Fruit fly (Drosophila melanogaster): ENCODE data around the gene bin.

DNA sequence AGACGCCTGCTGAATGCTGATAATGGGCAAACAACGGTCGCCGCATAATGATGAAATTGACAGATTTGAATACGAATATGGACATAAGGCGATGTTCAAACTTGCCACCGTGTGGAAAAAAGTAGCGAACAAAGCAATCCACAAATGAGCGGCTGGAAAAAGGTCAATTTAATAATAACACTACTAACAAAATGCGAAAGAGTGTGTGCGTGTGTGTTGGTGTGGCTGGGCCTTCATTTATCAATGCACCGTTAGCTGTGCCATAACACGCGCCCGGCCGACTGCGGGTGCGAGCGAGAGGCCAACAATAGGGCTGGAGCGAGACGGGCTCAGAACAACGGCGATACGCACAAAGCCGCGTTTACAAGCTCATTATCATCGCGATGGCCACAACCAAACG is 14.5 kb upstream of the bin start:
- no peak for TF ChIP-seq Myc (optimal IDR thresholded peaks at IDR 0.05)
- no peak for TF ChIP-seq psq (GFP tag; optimal IDR thresholded peaks at IDR 0.05)
- no peak for TF ChIP-seq Mio (GFP tag; optimal IDR thresholded peaks at IDR 0.05)
- no peak for TF ChIP-seq sage (GFP tag; optimal IDR thresholded peaks at IDR 0.05)
- no peak for TF ChIP-seq usp (GFP tag; optimal IDR thresholded peaks at IDR 0.05)
- TF ChIP-seq Vsx2 (GFP tag; optimal IDR thresholded peaks at IDR 0.05; ENCODE audit: partially characterized antibody): no peak
- TF ChIP-seq h (GFP tag; optimal IDR thresholded peaks at IDR 0.05): no peak
- TF ChIP-seq lola (GFP tag; optimal IDR thresholded peaks at IDR 0.05): no peak
